Worm (Caenorhabditis elegans) whole organism, late embryonic: ENCODE measurements around the gene mrpl-35.

Experiments
- C38D4.7 ChIP-seq: fragments of 200-800 bp; sonication (Bioruptor generic); optimal IDR thresholded peaks from 2 replicates; lab custom pipeline; 2018; ENCODE audit warnings: mild to moderate bottlenecking, missing genetic modification characterization, moderate library complexity, missing compliant biosample characterization
- K09A11.1 ChIP-seq: sonication (generic microtip); optimal IDR thresholded peaks from 2 replicates; lab custom pipeline; 2017; ENCODE audit warnings: antibody characterized with exemption, mild to moderate bottlenecking, missing genetic modification characterization, missing compliant biosample characterization; ENCODE audit not compliant: insufficient read depth
- ama-1 ChIP-seq: fragments of 150-350 bp; optimal IDR thresholded peaks from 2 replicates; lab custom pipeline; 2014
- nhr-11 ChIP-seq: fragments of 150-350 bp; optimal IDR thresholded peaks from 2 replicates; lab custom pipeline; 2014; ENCODE audit warnings: missing biosample characterization, missing genetic modification characterization
- ref-2 ChIP-seq: sonication (generic microtip); optimal IDR thresholded peaks from 2 replicates; lab custom pipeline; 2016; ENCODE audit warnings: missing genetic modification characterization, missing compliant biosample characterization

DNA sequence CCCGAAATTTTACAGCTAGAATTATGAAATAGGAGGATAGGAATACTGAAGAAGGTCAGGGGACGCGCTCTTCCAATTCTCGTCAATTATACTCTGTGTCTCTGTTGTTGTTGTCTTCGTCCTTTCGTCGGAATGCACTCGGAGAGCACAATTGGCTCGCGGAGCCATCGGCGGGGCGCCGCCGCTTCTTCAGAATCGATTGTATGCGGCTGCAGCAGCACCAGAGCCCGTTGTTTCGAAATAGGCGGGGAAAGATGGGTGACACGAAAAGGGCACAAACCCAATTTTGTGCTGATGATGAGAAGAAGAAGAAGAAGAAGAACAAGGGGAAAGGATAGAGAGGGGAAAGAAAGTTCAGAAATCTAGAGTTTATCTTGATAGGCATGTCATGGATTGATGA, 32.1 kb downstream of the mrpl-35 start:
- TF ChIP-seq ama-1 (no peak), nhr-11 (tag; lab: Kevin White, UChicago) (no peak), C38D4.7 (GFP tag; lab: Kevin White, UChicago) (no peak), ref-2 (no peak), K09A11.1 (tag; lab: Kevin White, UChicago) (no peak)
